Fruit fly (Drosophila melanogaster): ENCODE results near the gene Zip71B.
A peak's percentile ranks its signal among the peaks of the same experiment; 100 is the strongest.

The Zip71B gene

dm6 chr3L:15011638-15012335 is 19.7 kb downstream of the Zip71B start (continued):
- TF ChIP-seq CG5180 (GFP tag; optimal IDR thresholded peaks at IDR 0.05) (peak; percentile 55), ro (GFP tag; IDR thresholded peaks at IDR 0.05) (peak; percentile 9; the same call in 1 of the 2 replicates), CG7556 (GFP tag; optimal IDR thresholded peaks at IDR 0.05) (peak; percentile 76), C15 (GFP tag; IDR thresholded peaks at IDR 0.05) (no peak), CG7963 (GFP tag; IDR thresholded peaks at IDR 0.05; ENCODE audit: partially characterized antibody) (no peak), chn (GFP tag; optimal IDR thresholded peaks at IDR 0.05) (no peak), cg (GFP tag; optimal IDR thresholded peaks at IDR 0.05) (no peak), Atf6 (GFP tag; IDR thresholded peaks at IDR 0.05) (peak; percentile 74), scrt (GFP tag; optimal IDR thresholded peaks at IDR 0.05) (peak; percentile 60), CG11504 (tag; optimal IDR thresholded peaks at IDR 0.05) (peak; percentile 89), MTF-1 (GFP tag; optimal IDR thresholded peaks at IDR 0.05; ENCODE audit: borderline replicate concordance) (peak; percentile 23), crc (GFP tag; optimal IDR thresholded peaks at IDR 0.05) (no peak), CG2889 (GFP tag; IDR thresholded peaks at IDR 0.05) (peak; percentile 24; the same call in 1 of the 3 replicates), Med (GFP tag) (peak; percentile 82), CG16813 (GFP tag; IDR thresholded peaks at IDR 0.05; ENCODE audit: partially characterized antibody) (no peak), br (optimal IDR thresholded peaks at IDR 0.05) (no peak), B-H2 (GFP tag; optimal IDR thresholded peaks at IDR 0.05) (no peak), Sox100B (GFP tag; optimal IDR thresholded peaks at IDR 0.05) (peak; percentile 80), CG3065 (GFP tag; optimal IDR thresholded peaks at IDR 0.05) (no peak), maf-S (GFP tag; optimal IDR thresholded peaks at IDR 0.05) (peak; percentile 23), CG8359 (GFP tag; optimal IDR thresholded peaks at IDR 0.05; ENCODE audit: borderline replicate concordance) (peak; percentile 14), CG18011 (GFP tag; optimal IDR thresholded peaks at IDR 0.05) (peak; percentile 17), gcm (GFP tag; optimal IDR thresholded peaks at IDR 0.05) (peak; percentile 84), emc (GFP tag; optimal IDR thresholded peaks at IDR 0.05) (no peak), CG17328 (GFP tag; IDR thresholded peaks at IDR 0.05) (peak; percentile 75), zen (tag; optimal IDR thresholded peaks at IDR 0.05) (peak; percentile 77), otp (GFP tag; IDR thresholded peaks at IDR 0.05) (peak; percentile 46; the same call in 1 of the 3 replicates), prd (optimal IDR thresholded peaks at IDR 0.05) (no peak), prd (GFP tag; IDR thresholded peaks at IDR 0.05) (peak; percentile 73), hkb (optimal IDR thresholded peaks at IDR 0.05) (no peak), hkb (GFP tag; IDR thresholded peaks at IDR 0.05) (peak; percentile 86), CG17568 (GFP tag; optimal IDR thresholded peaks at IDR 0.05) (peak; percentile 50), ATbp (GFP tag; optimal IDR thresholded peaks at IDR 0.05) (peak; percentile 72), CG3163 (GFP tag; optimal IDR thresholded peaks at IDR 0.05) (no peak), CG10366 (GFP tag; IDR thresholded peaks at IDR 0.05) (peak; percentile 70), z (GFP tag; IDR thresholded peaks at IDR 0.05) (no peak), lab (GFP tag; optimal IDR thresholded peaks at IDR 0.05) (peak; percentile 81), pnt (GFP tag; optimal IDR thresholded peaks at IDR 0.05) (peak; percentile 38), inv (GFP tag; IDR thresholded peaks at IDR 0.05; ENCODE audit: partially characterized antibody) (no peak), Gug (GFP tag; IDR thresholded peaks at IDR 0.05) (peak; percentile 43; the same call in 2 of the 4 replicates), CG9932 (GFP tag; IDR thresholded peaks at IDR 0.05) (no peak), dysf (GFP tag; IDR thresholded peaks at IDR 0.05) (peak; percentile 68)
